Fruit fly (Drosophila melanogaster) whole organism, wandering third instar larva: Measurements from ENCODE around the gene mib1.

ENCODE experiments used
- Abd-B ChIP-seq: fragments of >200 bp; optimal IDR thresholded peaks from 2 replicates; lab custom pipeline; 2017; ENCODE audit warnings: missing biosample characterization, missing genetic modification characterization
- CG9705 ChIP-seq: fragments of 200-800 bp; sonication (Bioruptor generic); optimal IDR thresholded peaks from 2 replicates; lab custom pipeline; 2018; ENCODE audit warnings: missing biosample characterization, mild to moderate bottlenecking, missing genetic modification characterization
- CrebA ChIP-seq: fragments of 200-800 bp; sonication (Bioruptor generic); optimal IDR thresholded peaks from 2 replicates; lab custom pipeline; 2016; ENCODE audit warnings: missing biosample characterization, mild to moderate bottlenecking, missing genetic modification characterization, borderline replicate concordance
- Dfd ChIP-seq: fragments of >200 bp; optimal IDR thresholded peaks from 2 replicates; lab custom pipeline; 2017; ENCODE audit warnings: missing biosample characterization, missing genetic modification characterization
- GATAd ChIP-seq: sonication (Bioruptor generic); optimal IDR thresholded peaks from 2 replicates; lab custom pipeline; 2016; ENCODE audit warnings: missing biosample characterization, missing genetic modification characterization
- HLH106 ChIP-seq: fragments of 200-800 bp; optimal IDR thresholded peaks from 3 replicates; lab custom pipeline; 2019; ENCODE audit warnings: missing biosample characterization, mild to moderate bottlenecking, missing genetic modification characterization, moderate library complexity
- Hnf4 ChIP-seq: fragments of 200-800 bp; sonication (Bioruptor generic); optimal IDR thresholded peaks from 2 replicates; lab custom pipeline; 2016; ENCODE audit warnings: missing biosample characterization, mild to moderate bottlenecking, missing genetic modification characterization
- Hr78 ChIP-seq: fragments of >200 bp; optimal IDR thresholded peaks from 2 replicates; lab custom pipeline; 2017; ENCODE audit warnings: missing biosample characterization, missing genetic modification characterization
- Hr83 ChIP-seq: fragments of 200-300 bp; sonication (Bioruptor generic); optimal IDR thresholded peaks from 2 replicates; lab custom pipeline; 2016; ENCODE audit warnings: missing biosample characterization, mild to moderate bottlenecking, missing genetic modification characterization, moderate library complexity; ENCODE audit not compliant: poor library complexity, severe bottlenecking
- Jra ChIP-seq: sonication (Bioruptor generic); optimal IDR thresholded peaks from 2 replicates; lab custom pipeline; 2016; ENCODE audit warnings: missing biosample characterization, missing genetic modification characterization
- OdsH ChIP-seq: fragments of 200-800 bp; sonication (Bioruptor generic); optimal IDR thresholded peaks from 2 replicates; lab custom pipeline; 2016; ENCODE audit warnings: missing biosample characterization, mild to moderate bottlenecking, missing genetic modification characterization
- Rel ChIP-seq, 2 experiments: fragments of 200-800 bp; sonication (Bioruptor generic) in 1 of 2; optimal IDR thresholded peaks; 2 replicates in 1 of 2; 3 replicates in 1 of 2; lab custom pipeline; 2016 to 2019; ENCODE audit warnings: mild to moderate bottlenecking in 2 of 2, missing biosample characterization in 2 of 2, missing genetic modification characterization in 2 of 2, moderate library complexity in 1 of 2
- Sp1 ChIP-seq: fragments of 200-800 bp; sonication (Bioruptor generic); optimal IDR thresholded peaks from 3 replicates; lab custom pipeline; 2019; ENCODE audit warnings: missing biosample characterization, mild to moderate bottlenecking, missing genetic modification characterization, moderate library complexity
- Vsx2 ChIP-seq: fragments of 200-300, 225-300 bp; sonication (Bioruptor generic); optimal IDR thresholded peaks from 2 replicates; lab custom pipeline; 2018; ENCODE audit warnings: missing biosample characterization, missing genetic modification characterization; ENCODE audit not compliant: partially characterized antibody
- br ChIP-seq: fragments of 200-800 bp; sonication (Bioruptor generic); optimal IDR thresholded peaks from 2 replicates; lab custom pipeline; 2016; ENCODE audit warnings: missing biosample characterization, missing genetic modification characterization
- brk ChIP-seq: fragments of 200-800 bp; sonication (Bioruptor generic); optimal IDR thresholded peaks from 2 replicates; lab custom pipeline; 2016; ENCODE audit warnings: missing biosample characterization, mild to moderate bottlenecking, missing genetic modification characterization
- dl ChIP-seq, 2 experiments: fragments of 175-275, 200-275 bp in 1 of 2; fragments of 200-275 bp in 1 of 2; sonication (Bioruptor generic); optimal IDR thresholded peaks; lab custom pipeline; 2018; ENCODE audit warnings: mild to moderate bottlenecking in 2 of 2, missing biosample characterization in 2 of 2, missing genetic modification characterization in 2 of 2, moderate library complexity in 2 of 2; ENCODE audit not compliant: partially characterized antibody in 2 of 2, insufficient read depth in 1 of 2
- dmrt93B ChIP-seq: fragments of 200-800 bp; sonication (Bioruptor generic); optimal IDR thresholded peaks from 2 replicates; lab custom pipeline; 2018; ENCODE audit warnings: missing biosample characterization, mild to moderate bottlenecking, missing genetic modification characterization
- ey ChIP-seq: fragments of 200-800 bp; sonication (Bioruptor generic); optimal IDR thresholded peaks from 2 replicates; lab custom pipeline; 2016; ENCODE audit warnings: missing biosample characterization, missing genetic modification characterization
- foxo ChIP-seq, 2 experiments: fragments of 200-800 bp; sonication (Bioruptor generic); optimal IDR thresholded peaks; 2 replicates in 1 of 2; 3 replicates in 1 of 2; lab custom pipeline; 2016 to 2017; ENCODE audit warnings: missing biosample characterization in 2 of 2, missing genetic modification characterization in 2 of 2
- fru ChIP-seq: fragments of 200-800 bp; sonication (Bioruptor generic); optimal IDR thresholded peaks from 3 replicates; lab custom pipeline; 2016; ENCODE audit warnings: missing biosample characterization, mild to moderate bottlenecking, missing genetic modification characterization
- h ChIP-seq: fragments of 200-800 bp; sonication (Bioruptor generic); optimal IDR thresholded peaks from 3 replicates; lab custom pipeline; 2016; ENCODE audit warnings: missing biosample characterization, mild to moderate bottlenecking, missing genetic modification characterization
- jim ChIP-seq: fragments of 175-275, 200-325 bp; sonication (Bioruptor generic); optimal IDR thresholded peaks from 2 replicates; lab custom pipeline; 2016; ENCODE audit warnings: missing biosample characterization, mild to moderate bottlenecking, missing genetic modification characterization
- pan ChIP-seq: fragments of >200 bp; optimal IDR thresholded peaks from 2 replicates; lab custom pipeline; 2017
- rgr ChIP-seq: fragments of 200-800 bp; sonication (Bioruptor generic); optimal IDR thresholded peaks from 3 replicates; lab custom pipeline; 2016; ENCODE audit warnings: missing biosample characterization, mild to moderate bottlenecking, missing genetic modification characterization
- sage ChIP-seq: fragments of 200-800 bp; sonication (Bioruptor generic); optimal IDR thresholded peaks from 2 replicates; lab custom pipeline; 2016; ENCODE audit warnings: missing biosample characterization, mild to moderate bottlenecking, missing genetic modification characterization
- sv ChIP-seq: fragments of 200-800 bp; sonication (Bioruptor generic); optimal IDR thresholded peaks from 3 replicates; lab custom pipeline; 2016; ENCODE audit warnings: missing biosample characterization, missing genetic modification characterization
- usp ChIP-seq: fragments of >200 bp; optimal IDR thresholded peaks from 2 replicates; lab custom pipeline; 2017; ENCODE audit warnings: missing biosample characterization, missing genetic modification characterization
- woc ChIP-seq: sonication (Bioruptor generic); optimal IDR thresholded peaks from 2 replicates; lab custom pipeline; 2016; ENCODE audit warnings: missing biosample characterization, mild to moderate bottlenecking, missing genetic modification characterization

mib1 gene

DNA sequence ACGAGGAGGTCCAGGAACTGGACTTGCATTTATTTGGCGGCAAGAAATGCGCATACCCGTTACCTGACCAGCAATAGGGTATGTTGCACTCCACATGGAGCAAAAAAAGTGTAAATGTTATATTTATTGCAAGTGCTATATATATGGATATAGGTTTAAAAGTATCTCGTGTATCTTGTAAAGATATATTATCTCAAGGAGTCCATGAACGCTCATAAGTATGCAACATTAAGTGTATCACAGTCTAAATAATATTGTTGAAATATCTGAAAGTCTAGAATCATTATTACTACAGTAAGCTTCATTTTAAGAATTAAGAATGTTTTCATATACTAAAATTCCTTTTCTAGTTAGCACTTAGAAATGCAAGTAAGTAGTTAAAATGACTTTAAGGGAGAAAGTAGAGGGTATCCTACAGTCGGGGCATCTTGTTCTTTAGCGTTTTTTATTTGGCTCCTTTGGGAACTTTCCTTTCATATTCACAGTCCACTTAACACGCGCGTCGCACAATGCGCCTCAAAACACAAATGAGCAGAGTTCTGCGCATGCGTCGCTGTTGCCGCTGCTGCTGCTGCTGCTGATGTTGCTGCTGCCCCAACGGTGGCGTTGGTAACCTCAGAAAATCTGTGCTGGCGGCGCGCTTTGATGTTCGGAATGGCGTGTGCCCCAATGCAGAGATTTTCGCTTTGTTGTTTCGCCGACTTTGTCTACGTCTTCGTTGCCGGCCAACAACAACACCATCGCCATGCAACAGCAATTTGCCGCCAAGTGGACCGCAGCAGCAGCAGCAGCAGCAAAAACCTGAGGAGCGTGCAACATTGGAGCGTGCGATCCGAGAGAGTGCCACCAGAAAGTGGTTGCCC, 7.8 kb upstream of the mib1 start:
- peak; percentile 3 for TF ChIP-seq HLH106 (tag; lab: Kevin White, UChicago)
- peak; percentile 6 for TF ChIP-seq rgr (GFP tag; lab: Kevin White, UChicago)
- peak; percentile 40 for TF ChIP-seq Sp1
- TF ChIP-seq woc (GFP tag; lab: Kevin White, UChicago) = peak; percentile 43
- peak in 1 of 2 experiments; percentile 41 for TF ChIP-seq foxo (GFP tag; optimal IDR thresholded peaks at IDR 0.05; lab: Kevin White, UChicago)
- TF ChIP-seq fru = peak; percentile 22
- peak; percentile 12 for TF ChIP-seq h (GFP tag; lab: Kevin White, UChicago)
- no peak for TF ChIP-seq CG9705 (GFP tag; lab: Kevin White, UChicago)
- peak; percentile 11 for TF ChIP-seq dmrt93B
- no peak for TF ChIP-seq Rel (GFP tag; optimal IDR thresholded peaks at IDR 0.05; lab: Kevin White, UChicago)
- no peak for TF ChIP-seq Rel (tag; optimal IDR thresholded peaks at IDR 0.05; lab: Kevin White, UChicago)
- no peak for TF ChIP-seq Vsx2 (GFP tag; lab: Kevin White, UChicago)
- peak; percentile 26 for TF ChIP-seq OdsH (GFP tag; lab: Kevin White, UChicago)
- TF ChIP-seq ey (GFP tag; lab: Kevin White, UChicago) = peak; percentile 32
- peak; percentile 69 for TF ChIP-seq Dfd (GFP tag; lab: Kevin White, UChicago)

DNA sequence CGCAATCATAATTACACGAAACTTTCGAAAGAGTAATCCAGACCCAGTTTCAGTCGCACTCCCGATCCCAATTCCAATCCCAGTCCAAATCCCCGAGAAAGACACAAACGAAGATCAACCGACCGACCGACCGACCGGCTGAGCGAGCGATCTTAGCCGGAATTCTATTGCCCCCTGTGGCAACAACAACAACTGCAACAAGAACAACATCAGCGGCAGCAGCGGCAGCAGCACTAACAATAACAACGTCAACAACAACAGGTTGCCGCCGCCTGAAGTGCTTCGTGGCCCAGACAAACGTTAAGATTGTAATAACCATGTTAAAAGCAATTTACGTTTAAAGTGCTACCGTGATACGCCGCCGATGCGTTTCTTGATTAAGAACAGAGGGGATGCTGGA, 7.1 kb upstream of the mib1 start:
- no peak for TF ChIP-seq sv (GFP tag; lab: Kevin White, UChicago)
- no peak for TF ChIP-seq OdsH (GFP tag; lab: Kevin White, UChicago)
- no peak for TF ChIP-seq brk
- no peak for TF ChIP-seq jim (GFP tag; lab: Kevin White, UChicago)
- no peak for TF ChIP-seq pan (lab: Kevin White, UChicago)
- TF ChIP-seq Hr83 = no peak
- TF ChIP-seq foxo (GFP tag; optimal IDR thresholded peaks at IDR 0.05; lab: Kevin White, UChicago) = no peak
- TF ChIP-seq, all 38 proteins: peak for 0

DNA sequence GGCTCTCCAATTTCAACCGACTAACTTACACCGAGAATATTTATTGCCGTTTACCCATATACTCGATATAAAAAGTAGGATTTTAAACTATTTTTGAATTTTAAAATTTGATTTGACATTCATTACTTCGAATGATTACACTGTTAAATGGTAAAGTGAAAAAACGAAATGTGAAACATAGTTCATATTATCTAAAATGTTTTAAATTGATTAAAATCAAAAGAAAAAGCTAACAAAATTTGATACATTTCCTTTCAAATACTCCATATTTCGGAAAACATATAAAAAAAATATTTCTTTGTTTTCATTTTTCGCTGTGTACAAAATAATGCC, 6.6 kb upstream of the mib1 start:
- TF ChIP-seq br (no peak), CrebA (GFP tag; lab: Kevin White, UChicago) (no peak), HLH106 (tag; lab: Kevin White, UChicago) (peak; percentile 6)
- TF ChIP-seq, all 38 proteins: peak for 1

DNA sequence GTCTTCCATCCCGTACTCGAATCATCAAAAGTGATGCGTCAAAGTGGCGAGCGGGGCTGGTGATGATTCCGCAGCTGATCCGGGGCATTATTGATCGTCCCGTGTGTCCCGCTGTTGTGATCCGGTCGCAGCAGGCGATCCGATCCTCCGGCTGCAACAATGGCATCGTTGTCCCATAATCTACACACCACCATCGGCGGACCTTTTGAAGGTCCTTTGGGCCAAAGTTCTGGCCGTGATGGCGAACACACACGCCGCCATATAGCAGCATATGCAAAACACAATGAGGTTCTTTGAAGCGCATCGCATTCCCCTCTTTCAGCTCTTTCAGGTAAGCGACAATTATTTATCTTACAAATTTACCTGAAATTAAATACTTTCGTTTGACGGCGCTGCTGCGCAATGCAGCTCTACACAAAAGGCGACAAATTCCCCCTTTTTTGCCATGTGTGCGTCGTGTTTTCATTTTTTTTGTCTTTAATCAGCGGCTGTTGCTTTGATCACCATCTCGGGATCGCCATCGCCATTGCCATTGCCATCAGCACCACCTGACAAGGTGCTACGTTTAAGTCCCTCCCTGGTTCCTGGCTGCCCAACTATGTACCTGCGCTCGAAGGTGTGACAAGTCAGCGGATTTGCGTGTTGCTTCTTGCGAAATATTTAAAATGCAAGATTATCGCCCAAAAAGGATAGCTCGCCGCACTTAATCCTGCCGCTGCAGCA, 6.1 kb upstream of the mib1 start:
- TF ChIP-seq CG9705 (GFP tag; lab: Kevin White, UChicago) = no peak
- no peak for TF ChIP-seq ey (GFP tag; lab: Kevin White, UChicago)
- no peak for TF ChIP-seq Hnf4 (GFP tag; lab: Kevin White, UChicago)
- no peak for TF ChIP-seq jim (GFP tag; lab: Kevin White, UChicago)
- no peak for TF ChIP-seq pan (lab: Kevin White, UChicago)
- no peak for TF ChIP-seq woc (GFP tag; lab: Kevin White, UChicago)
- TF ChIP-seq dl (GFP tag; optimal IDR thresholded peaks at IDR 0.05; lab: Kevin White, UChicago; ENCODE audit: insufficient read depth in 1 of 2, partially characterized antibody in 2 of 2) = no peak
- TF ChIP-seq HLH106 (tag; lab: Kevin White, UChicago) = no peak
- TF ChIP-seq rgr (GFP tag; lab: Kevin White, UChicago) = no peak
- no peak for TF ChIP-seq Hr78 (GFP tag; lab: Kevin White, UChicago)
- no peak for TF ChIP-seq sage (GFP tag; lab: Kevin White, UChicago)
- TF ChIP-seq foxo (GFP tag; optimal IDR thresholded peaks at IDR 0.05; lab: Kevin White, UChicago) = no peak
- TF ChIP-seq Abd-B = no peak
- TF ChIP-seq brk = no peak
- no peak for TF ChIP-seq Sp1
- TF ChIP-seq GATAd (GFP tag; lab: Kevin White, UChicago) = no peak
- no peak for TF ChIP-seq h (GFP tag; lab: Kevin White, UChicago)
- TF ChIP-seq Jra (GFP tag; lab: Kevin White, UChicago) = no peak
- TF ChIP-seq usp = no peak
